Worm (Caenorhabditis elegans) whole organism, L2 larva: ENCODE measurements around the gene ugt-47.

Experiments used
- C34F6.9 ChIP-seq: fragments of 150-350 bp; optimal IDR thresholded peaks from 2 replicates; lab custom pipeline; 2014; ENCODE audit warnings: missing biosample characterization, missing genetic modification characterization
- F13H6.1 ChIP-seq: sonication (generic microtip); optimal IDR thresholded peaks from 2 replicates; lab custom pipeline; 2016; ENCODE audit warnings: missing genetic modification characterization, missing compliant biosample characterization
- R02D3.7 ChIP-seq: fragments of 150-350 bp; optimal IDR thresholded peaks from 2 replicates; lab custom pipeline; 2014; ENCODE audit warnings: missing biosample characterization, missing genetic modification characterization
- Y55F3AM.14 ChIP-seq: fragments of 200-800 bp; sonication (Bioruptor generic); optimal IDR thresholded peaks from 2 replicates; lab custom pipeline; 2018; ENCODE audit warnings: mild to moderate bottlenecking, missing genetic modification characterization, missing compliant biosample characterization
- ZK546.5 ChIP-seq: sonication (generic microtip); optimal IDR thresholded peaks from 2 replicates; lab custom pipeline; 2017; ENCODE audit warnings: missing biosample characterization, missing genetic modification characterization
- alr-1 ChIP-seq: fragments of 150-350 bp; optimal IDR thresholded peaks from 2 replicates; lab custom pipeline; 2014; ENCODE audit warnings: missing biosample characterization, missing genetic modification characterization
- aly-2 ChIP-seq: fragments of 150-350 bp; optimal IDR thresholded peaks from 2 replicates; lab custom pipeline; 2014; ENCODE audit warnings: missing biosample characterization, missing genetic modification characterization
- ama-1 ChIP-seq: fragments of 150-350 bp; optimal IDR thresholded peaks from 2 replicates; lab custom pipeline; 2018; ENCODE audit warnings: inconsistent platforms
- blmp-1 ChIP-seq: sonication (generic microtip); optimal IDR thresholded peaks from 2 replicates; lab custom pipeline; 2017; ENCODE audit warnings: missing genetic modification characterization, mild to moderate bottlenecking, missing compliant biosample characterization, antibody characterized with exemption, moderate library complexity; ENCODE audit not compliant: insufficient read depth
- ceh-82 ChIP-seq: fragments of 150-350 bp; optimal IDR thresholded peaks from 2 replicates; lab custom pipeline; 2014; ENCODE audit warnings: missing biosample characterization, missing genetic modification characterization
- crh-2 ChIP-seq: sonication (generic microtip); optimal IDR thresholded peaks from 2 replicates; lab custom pipeline; 2017; ENCODE audit warnings: missing biosample characterization, missing genetic modification characterization
- dmd-4 ChIP-seq: sonication (generic microtip); optimal IDR thresholded peaks from 2 replicates; lab custom pipeline; 2017; ENCODE audit warnings: missing biosample characterization, missing genetic modification characterization
- egl-27 ChIP-seq: sonication (generic microtip); optimal IDR thresholded peaks from 3 replicates; lab custom pipeline; 2017; ENCODE audit warnings: missing biosample characterization, missing genetic modification reagents, missing genetic modification characterization
- elt-1 ChIP-seq: fragments of 150-350 bp; optimal IDR thresholded peaks from 2 replicates; lab custom pipeline; 2014; ENCODE audit warnings: missing biosample characterization, missing genetic modification characterization
- elt-3 ChIP-seq: sonication (generic microtip); optimal IDR thresholded peaks from 2 replicates; lab custom pipeline; 2017; ENCODE audit warnings: missing biosample characterization, missing genetic modification characterization
- fos-1 ChIP-seq: fragments of 150-350 bp; optimal IDR thresholded peaks from 2 replicates; lab custom pipeline; 2014; ENCODE audit warnings: missing biosample characterization, missing genetic modification characterization
- gmeb-1 ChIP-seq: fragments of 150-350 bp; optimal IDR thresholded peaks from 2 replicates; lab custom pipeline; 2014; ENCODE audit warnings: missing biosample characterization, missing genetic modification characterization
- lin-11 ChIP-seq: fragments of 150-350 bp; sonication (generic microtip); optimal IDR thresholded peaks from 2 replicates; lab custom pipeline; 2014; ENCODE audit warnings: missing biosample characterization, missing genetic modification characterization, inconsistent platforms, mixed read lengths
- lin-13 ChIP-seq: fragments of 150-350 bp; optimal IDR thresholded peaks from 2 replicates; lab custom pipeline; 2014; ENCODE audit warnings: missing biosample characterization, missing genetic modification reagents, missing genetic modification characterization
- lin-39 ChIP-seq: fragments of 150-350 bp; optimal IDR thresholded peaks from 2 replicates; lab custom pipeline; 2014; ENCODE audit warnings: missing biosample characterization, missing genetic modification reagents, missing genetic modification characterization
- lsy-2 ChIP-seq, 2 experiments: fragments of 150-350 bp in 1 of 2; sonication (generic microtip) in 1 of 2; optimal IDR thresholded peaks; 2 replicates each; lab custom pipeline; 2014 to 2017; ENCODE audit warnings: missing biosample characterization in 2 of 2, missing genetic modification characterization in 2 of 2
- mab-5 ChIP-seq: fragments of 150-350 bp; optimal IDR thresholded peaks from 2 replicates; lab custom pipeline; 2014; ENCODE audit warnings: missing biosample characterization, missing genetic modification characterization
- mbf-1 ChIP-seq: sonication (generic microtip); optimal IDR thresholded peaks from 2 replicates; lab custom pipeline; 2017; ENCODE audit warnings: missing biosample characterization, missing genetic modification characterization
- mdl-1 ChIP-seq, 2 experiments: fragments of 150-350 bp in 1 of 2; sonication (generic microtip) in 1 of 2; optimal IDR thresholded peaks; 2 replicates each; lab custom pipeline; 2017; ENCODE audit warnings: missing biosample characterization in 2 of 2, missing genetic modification characterization in 2 of 2
- nhr-129 ChIP-seq: fragments of 150-350 bp; optimal IDR thresholded peaks from 2 replicates; lab custom pipeline; 2014; ENCODE audit warnings: missing biosample characterization, missing genetic modification characterization
- nhr-21 ChIP-seq: fragments of 150-350 bp; optimal IDR thresholded peaks from 2 replicates; lab custom pipeline; 2014; ENCODE audit warnings: missing biosample characterization, missing genetic modification characterization
- nhr-23 ChIP-seq: fragments of 150-350 bp; optimal IDR thresholded peaks from 2 replicates; lab custom pipeline; 2014; ENCODE audit warnings: missing biosample characterization, missing genetic modification reagents, missing genetic modification characterization
- nhr-25 ChIP-seq: fragments of 150-350 bp; sonication (generic microtip); optimal IDR thresholded peaks from 3 replicates; lab custom pipeline; 2014; ENCODE audit warnings: missing biosample characterization, missing genetic modification characterization
- nhr-77 ChIP-seq: fragments of 150-350 bp; optimal IDR thresholded peaks from 2 replicates; lab custom pipeline; 2014; ENCODE audit warnings: missing biosample characterization, missing genetic modification characterization
- peb-1 ChIP-seq: fragments of 150-350 bp; optimal IDR thresholded peaks from 2 replicates; lab custom pipeline; 2014; ENCODE audit warnings: missing biosample characterization, missing genetic modification characterization
- sem-4 ChIP-seq: fragments of 150-350 bp; optimal IDR thresholded peaks from 2 replicates; lab custom pipeline; 2014; ENCODE audit warnings: missing biosample characterization, missing genetic modification reagents, missing genetic modification characterization
- skn-1 ChIP-seq: sonication (generic microtip); optimal IDR thresholded peaks from 2 replicates; lab custom pipeline; 2017; ENCODE audit warnings: missing biosample characterization, missing genetic modification characterization
- sma-3 ChIP-seq: sonication (generic microtip); optimal IDR thresholded peaks from 2 replicates; lab custom pipeline; 2016; ENCODE audit warnings: missing genetic modification reagents, missing genetic modification characterization, missing compliant biosample characterization
- sma-9 ChIP-seq, 2 experiments: fragments of 150-350 bp in 1 of 2; sonication (generic microtip) in 1 of 2; optimal IDR thresholded peaks; 2 replicates each; lab custom pipeline; 2014 to 2016; ENCODE audit warnings: missing genetic modification characterization in 2 of 2, mild to moderate bottlenecking in 1 of 2, missing biosample characterization in 1 of 2, missing compliant biosample characterization in 1 of 2, missing genetic modification reagents in 1 of 2, moderate library complexity in 1 of 2
- unc-55 ChIP-seq: fragments of 150-350 bp; sonication (generic microtip); optimal IDR thresholded peaks from 3 replicates; lab custom pipeline; 2014; ENCODE audit warnings: missing biosample characterization, missing genetic modification reagents, missing genetic modification characterization
- unc-62 ChIP-seq: fragments of 150-350 bp; optimal IDR thresholded peaks from 2 replicates; lab custom pipeline; 2014; ENCODE audit warnings: missing biosample characterization, missing genetic modification reagents, missing genetic modification characterization
- zag-1 ChIP-seq: fragments of 150-350 bp; optimal IDR thresholded peaks from 2 replicates; lab custom pipeline; 2014; ENCODE audit warnings: missing biosample characterization, missing genetic modification characterization
- ztf-1 ChIP-seq: fragments of 200-800 bp; sonication (Bioruptor generic); conservative IDR thresholded peaks from 2 replicates; pipeline ENCODE4 v1.3.6; 2022; ENCODE audit warnings: missing genetic modification characterization, missing compliant biosample characterization
- ztf-11 ChIP-seq: sonication (generic microtip); optimal IDR thresholded peaks from 2 replicates; lab custom pipeline; 2017; ENCODE audit warnings: missing biosample characterization, missing genetic modification characterization
- ztf-4 ChIP-seq: fragments of 150-350 bp; optimal IDR thresholded peaks from 2 replicates; lab custom pipeline; 2014; ENCODE audit warnings: missing biosample characterization, missing genetic modification characterization

Gene ugt-47

DNA sequence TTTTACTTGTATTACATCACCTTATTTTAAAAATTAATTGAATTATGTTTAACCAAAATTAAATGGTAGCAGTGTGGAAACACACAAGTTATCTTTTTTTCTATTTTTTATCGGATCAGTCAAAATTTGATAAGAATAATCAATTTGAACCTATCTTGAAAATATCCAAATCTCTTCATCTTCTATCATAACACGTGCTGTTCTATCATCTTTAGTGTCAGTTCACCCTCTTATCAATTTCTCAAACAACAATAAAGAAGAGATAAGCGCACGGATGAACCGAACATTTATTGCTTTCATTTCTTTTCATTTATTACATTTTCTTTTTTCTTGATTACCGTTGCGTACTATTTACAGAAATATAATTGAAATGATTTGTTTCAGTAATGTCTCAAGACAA, 11.3 kb downstream of the ugt-47 start, which contains the start of gene R04B5.5:
TSS of gene R04B5.5 (plus strand) at position 378 of the 400 bp plus-strand sequence.
- TF ChIP-seq unc-55 (GFP tag; lab: Kevin White, UChicago) (no peak), ztf-1 (no peak), ama-1 (lab: Kevin White, UChicago) (no peak), fos-1 (tag; lab: Kevin White, UChicago) (peak; percentile 69), aly-2 (no peak), R02D3.7 (no peak), nhr-21 (tag; lab: Kevin White, UChicago) (peak; percentile 65), ZK546.5 (tag; lab: Kevin White, UChicago) (no peak), C34F6.9 (tag; lab: Kevin White, UChicago) (peak; percentile 21), mdl-1 (tag; optimal IDR thresholded peaks at IDR 0.05; lab: Kevin White, UChicago) (peak; percentile 15 to 45), nhr-25 (tag; lab: Kevin White, UChicago) (no peak), blmp-1 (tag; lab: Kevin White, UChicago) (peak; percentile 55), F13H6.1 (tag; lab: Kevin White, UChicago) (peak; percentile 29), egl-27 (tag; lab: Kevin White, UChicago) (peak; percentile 35), crh-2 (tag; lab: Kevin White, UChicago) (peak; percentile 35), sma-9 (GFP tag; optimal IDR thresholded peaks at IDR 0.05; lab: Kevin White, UChicago) (peak; percentile 87), sma-9 (tag; optimal IDR thresholded peaks at IDR 0.05; lab: Kevin White, UChicago) (no peak), lsy-2 (tag; optimal IDR thresholded peaks at IDR 0.05; lab: Kevin White, UChicago) (peak in 1 of 2 experiments; percentile 39), unc-62 (GFP tag; lab: Kevin White, UChicago) (no peak), sma-3 (GFP tag; lab: Kevin White, UChicago) (peak; percentile 32), zag-1 (no peak)

DNA sequence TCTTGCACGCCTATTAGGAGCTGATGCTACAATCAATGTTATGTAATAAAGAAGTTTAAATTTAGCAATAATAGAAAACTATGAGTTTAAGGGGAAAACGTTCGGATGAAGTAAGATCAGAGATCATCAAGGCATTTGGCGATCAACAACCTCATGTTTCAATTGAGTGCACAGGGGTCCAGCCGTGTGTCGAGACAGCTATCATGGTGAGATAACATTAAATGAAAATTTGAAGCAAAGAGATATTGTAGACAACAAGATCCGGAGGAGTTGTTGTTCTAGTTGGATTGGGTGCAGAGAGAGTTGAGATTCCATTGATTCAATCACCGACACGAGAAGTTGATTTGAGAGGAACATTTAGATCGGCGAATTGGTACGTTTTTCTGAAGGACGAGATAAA, 12.3 kb downstream of the ugt-47 start:
- TF ChIP-seq ztf-11 (no peak), nhr-23 (tag; lab: Kevin White, UChicago) (no peak), sma-9 (GFP tag; optimal IDR thresholded peaks at IDR 0.05; lab: Kevin White, UChicago) (peak; percentile 32), sma-9 (tag; optimal IDR thresholded peaks at IDR 0.05; lab: Kevin White, UChicago) (no peak), F13H6.1 (tag; lab: Kevin White, UChicago) (peak; percentile 37), Y55F3AM.14 (no peak), lsy-2 (tag; optimal IDR thresholded peaks at IDR 0.05; lab: Kevin White, UChicago) (peak in 1 of 2 experiments; percentile 13), ztf-1 (no peak), mab-5 (tag; lab: Kevin White, UChicago) (no peak)
- TF ChIP-seq, all 48 proteins: peak for 3

DNA sequence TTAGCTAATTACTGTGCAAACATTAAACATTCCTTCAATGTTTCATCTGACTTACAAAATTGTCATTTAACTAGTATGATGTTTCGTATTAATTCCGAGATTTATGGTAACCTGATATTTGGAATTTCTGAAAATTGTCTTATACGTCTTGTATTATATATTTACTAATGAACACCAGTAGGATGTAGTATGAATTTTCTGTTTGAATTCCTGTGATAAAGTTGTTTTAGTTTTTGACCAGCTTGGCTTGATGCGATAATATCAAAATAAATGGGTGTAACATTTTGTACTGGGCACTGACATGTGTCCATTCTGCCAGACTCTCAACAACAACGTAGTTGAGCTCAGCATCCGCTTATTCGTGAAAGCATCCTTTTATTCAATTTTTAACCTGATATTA, 13.5 kb downstream of the ugt-47 start, which contains the start of gene R04B5.6:
TSS of gene R04B5.6 (plus strand) at position 301 of the 400 bp plus-strand sequence.
- TF ChIP-seq nhr-129 (tag; lab: Kevin White, UChicago) (no peak), gmeb-1 (no peak), fos-1 (tag; lab: Kevin White, UChicago) (no peak), crh-2 (tag; lab: Kevin White, UChicago) (no peak), elt-1 (tag; lab: Kevin White, UChicago) (no peak), ztf-11 (no peak), ztf-4 (tag; lab: Kevin White, UChicago) (no peak), sma-3 (GFP tag; lab: Kevin White, UChicago) (no peak), alr-1 (tag; lab: Kevin White, UChicago) (no peak), mdl-1 (tag; optimal IDR thresholded peaks at IDR 0.05; lab: Kevin White, UChicago) (no peak), C34F6.9 (tag; lab: Kevin White, UChicago) (no peak), nhr-23 (tag; lab: Kevin White, UChicago) (no peak), sem-4 (no peak), zag-1 (no peak), Y55F3AM.14 (no peak), lin-39 (no peak), dmd-4 (no peak), blmp-1 (tag; lab: Kevin White, UChicago) (no peak), ztf-1 (no peak), aly-2 (no peak)

DNA sequence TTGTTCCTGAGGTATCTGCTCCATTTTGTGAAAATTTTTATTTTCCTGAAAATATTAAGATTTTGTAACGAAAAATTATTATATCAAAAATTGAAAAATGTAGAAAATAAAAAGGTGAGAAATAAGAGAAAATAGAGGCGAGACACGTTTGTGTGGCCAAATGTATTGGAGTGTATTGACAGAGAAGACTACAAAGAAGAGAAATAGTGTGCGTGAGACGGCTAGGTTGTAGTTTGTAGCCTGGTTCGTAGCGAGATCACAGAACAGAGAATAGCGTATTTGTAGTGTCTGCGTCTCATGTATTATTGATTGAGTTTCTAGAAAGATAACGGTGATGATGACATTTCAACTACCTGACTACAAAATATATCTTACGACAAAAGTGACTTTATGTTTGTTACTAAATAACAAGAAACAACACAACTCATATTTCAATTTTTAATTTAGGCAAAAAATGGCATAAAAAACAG, 14.4 kb downstream of the ugt-47 start, which contains the start of gene nhr-12:
TSS of gene nhr-12 (minus strand) at position 51 of the 470 bp plus-strand sequence.
- TF ChIP-seq ZK546.5 (tag; lab: Kevin White, UChicago) (no peak), elt-1 (tag; lab: Kevin White, UChicago) (no peak), nhr-77 (tag; lab: Kevin White, UChicago) (no peak), egl-27 (tag; lab: Kevin White, UChicago) (no peak), peb-1 (tag; lab: Kevin White, UChicago) (no peak), F13H6.1 (tag; lab: Kevin White, UChicago) (no peak), skn-1 (tag; lab: Kevin White, UChicago) (peak; percentile 2), alr-1 (tag; lab: Kevin White, UChicago) (no peak), ama-1 (lab: Kevin White, UChicago) (no peak), fos-1 (tag; lab: Kevin White, UChicago) (no peak), sma-9 (GFP tag; optimal IDR thresholded peaks at IDR 0.05; lab: Kevin White, UChicago) (peak; percentile 29), sma-9 (tag; optimal IDR thresholded peaks at IDR 0.05; lab: Kevin White, UChicago) (no peak), lin-11 (no peak), mbf-1 (tag; lab: Kevin White, UChicago) (no peak), crh-2 (tag; lab: Kevin White, UChicago) (peak; percentile 45), ceh-82 (no peak), lin-13 (no peak), unc-55 (GFP tag; lab: Kevin White, UChicago) (peak; percentile 24), dmd-4 (no peak), elt-3 (tag; lab: Kevin White, UChicago) (no peak), R02D3.7 (no peak)
